Worm (Caenorhabditis elegans) whole organism, L2 larva: ENCODE data around the gene srbc-76.

Experiments
- ama-1 ChIP-seq: fragments of 150-350 bp; optimal IDR thresholded peaks from 2 replicates; lab custom pipeline; 2018; ENCODE audit warnings: inconsistent platforms
- dmd-4 ChIP-seq: sonication (generic microtip); optimal IDR thresholded peaks from 2 replicates; lab custom pipeline; 2017; ENCODE audit warnings: missing biosample characterization, missing genetic modification characterization
- elt-3 ChIP-seq: sonication (generic microtip); optimal IDR thresholded peaks from 2 replicates; lab custom pipeline; 2017; ENCODE audit warnings: missing biosample characterization, missing genetic modification characterization
- lin-13 ChIP-seq: fragments of 150-350 bp; optimal IDR thresholded peaks from 2 replicates; lab custom pipeline; 2014; ENCODE audit warnings: missing biosample characterization, missing genetic modification reagents, missing genetic modification characterization
- lsy-2 ChIP-seq, 2 experiments: fragments of 150-350 bp in 1 of 2; sonication (generic microtip) in 1 of 2; optimal IDR thresholded peaks; 2 replicates each; lab custom pipeline; 2014 to 2017; ENCODE audit warnings: missing biosample characterization in 2 of 2, missing genetic modification characterization in 2 of 2
- nhr-11 ChIP-seq: fragments of 150-350 bp; optimal IDR thresholded peaks from 2 replicates; lab custom pipeline; 2014; ENCODE audit warnings: missing biosample characterization, missing genetic modification characterization
- nhr-12 ChIP-seq: fragments of 150-350 bp; optimal IDR thresholded peaks from 2 replicates; lab custom pipeline; 2014; ENCODE audit warnings: missing biosample characterization, missing genetic modification characterization
- nhr-77 ChIP-seq: fragments of 150-350 bp; optimal IDR thresholded peaks from 2 replicates; lab custom pipeline; 2014; ENCODE audit warnings: missing biosample characterization, missing genetic modification characterization
- sma-9 ChIP-seq, 2 experiments: fragments of 150-350 bp in 1 of 2; sonication (generic microtip) in 1 of 2; optimal IDR thresholded peaks; 2 replicates each; lab custom pipeline; 2014 to 2016; ENCODE audit warnings: missing genetic modification characterization in 2 of 2, mild to moderate bottlenecking in 1 of 2, missing biosample characterization in 1 of 2, missing compliant biosample characterization in 1 of 2, missing genetic modification reagents in 1 of 2, moderate library complexity in 1 of 2
- unc-39 ChIP-seq: fragments of 150-350 bp; optimal IDR thresholded peaks from 2 replicates; lab custom pipeline; 2014; ENCODE audit warnings: missing biosample characterization, missing genetic modification characterization
- unc-62 ChIP-seq: fragments of 150-350 bp; optimal IDR thresholded peaks from 2 replicates; lab custom pipeline; 2014; ENCODE audit warnings: missing biosample characterization, missing genetic modification reagents, missing genetic modification characterization
- ztf-4 ChIP-seq: fragments of 150-350 bp; optimal IDR thresholded peaks from 2 replicates; lab custom pipeline; 2014; ENCODE audit warnings: missing biosample characterization, missing genetic modification characterization

DNA sequence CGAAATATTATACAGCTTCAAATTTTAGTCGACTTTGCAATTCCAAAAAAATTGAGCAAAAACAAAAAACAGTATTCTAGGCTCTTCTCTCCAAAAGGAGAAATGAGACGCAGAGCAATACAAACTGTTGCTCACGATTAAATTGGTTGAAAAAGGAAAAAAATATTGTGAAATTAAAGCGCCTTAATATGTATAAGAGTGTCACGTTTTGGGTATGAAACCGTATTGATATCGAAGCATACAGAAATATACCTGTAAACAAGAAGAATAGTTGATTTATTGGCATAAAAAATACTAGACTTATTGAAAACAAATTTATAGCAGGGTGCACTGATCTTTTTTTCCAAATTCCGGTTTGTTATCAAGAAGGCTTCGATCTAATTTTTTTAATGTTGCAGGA is 13.6 kb downstream of the srbc-76 start, which contains the start of gene M01B2.13:
- TF ChIP-seq elt-3 (tag; lab: Kevin White, UChicago): no peak
- no peak for TF ChIP-seq nhr-12 (tag; lab: Kevin White, UChicago)
- no peak for TF ChIP-seq ama-1
- no peak for TF ChIP-seq nhr-11 (tag; lab: Kevin White, UChicago)
- TF ChIP-seq unc-62 (GFP tag; lab: Kevin White, UChicago): no peak
- no peak for TF ChIP-seq lin-13 (GFP tag; lab: Kevin White, UChicago)
- TF ChIP-seq sma-9 (GFP tag; optimal IDR thresholded peaks at IDR 0.05; lab: Kevin White, UChicago): no peak
- no peak for TF ChIP-seq sma-9 (tag; optimal IDR thresholded peaks at IDR 0.05; lab: Kevin White, UChicago)
- no peak for TF ChIP-seq ztf-4 (tag; lab: Kevin White, UChicago)
- TF ChIP-seq lsy-2 (tag; optimal IDR thresholded peaks at IDR 0.05; lab: Kevin White, UChicago): no peak
- no peak for TF ChIP-seq nhr-77 (tag; lab: Kevin White, UChicago)
- no peak for TF ChIP-seq dmd-4
- no peak for TF ChIP-seq unc-39 (tag; lab: Kevin White, UChicago)
